Fruit fly (Drosophila melanogaster) Kc167 (cell line): ENCODE data around the gene RpL7A.

ENCODE experiments used
- Myc ChIP-seq: fragments of >200 bp; optimal IDR thresholded peaks from 2 replicates; lab custom pipeline; 2017; ENCODE audit warnings: missing external identifiers
- Sin3A ChIP-seq: fragments of >200 bp; optimal IDR thresholded peaks from 2 replicates; lab custom pipeline; 2018; ENCODE audit warnings: missing external identifiers
- insv ChIP-seq: fragments of >200 bp; optimal IDR thresholded peaks from 3 replicates; lab custom pipeline; 2018; ENCODE audit warnings: missing external identifiers
- psq ChIP-seq: fragments of >200 bp; optimal IDR thresholded peaks from 2 replicates; lab custom pipeline; 2017; ENCODE audit warnings: missing external identifiers

DNA sequence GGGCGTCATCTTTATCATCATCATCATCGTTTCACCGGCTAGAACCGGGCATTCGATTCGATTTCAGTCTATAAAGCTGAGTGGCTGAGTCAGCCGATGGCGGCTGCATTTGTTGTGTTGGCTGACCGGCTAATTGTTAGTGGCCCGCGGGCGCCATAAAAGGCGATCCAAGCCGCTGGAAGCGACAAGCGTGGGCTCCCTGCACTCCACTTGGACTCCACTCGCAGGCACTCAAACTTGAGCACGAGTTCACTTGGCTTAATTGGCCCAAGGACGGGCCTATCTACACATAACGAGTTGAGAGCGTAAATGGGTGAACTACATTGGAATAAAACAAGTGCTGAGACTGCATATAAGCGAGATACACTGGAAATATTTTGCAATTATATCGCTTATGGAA is 18.3 kb upstream of the RpL7A start:
- TF ChIP-seq insv (lab: Kevin White, UChicago) (no peak), psq (lab: Kevin White, UChicago) (no peak), Sin3A (lab: Kevin White, UChicago) (no peak), Myc (lab: Kevin White, UChicago) (no peak)
